Worm (Caenorhabditis elegans) whole organism, late embryonic: ENCODE results near the gene C08F1.12.

Experiments used
- C08G9.2 ChIP-seq: sonication (generic microtip); optimal IDR thresholded peaks from 2 replicates; lab custom pipeline; 2016; ENCODE audit warnings: mild to moderate bottlenecking, missing genetic modification characterization, moderate library complexity, missing compliant biosample characterization
- Y22D7AL.16 ChIP-seq: sonication (generic microtip); optimal IDR thresholded peaks from 2 replicates; lab custom pipeline; 2016; ENCODE audit warnings: missing genetic modification characterization, missing compliant biosample characterization
- ceh-31 ChIP-seq: sonication (generic microtip); optimal IDR thresholded peaks from 2 replicates; lab custom pipeline; 2016; ENCODE audit warnings: missing genetic modification characterization, missing compliant biosample characterization
- dmd-4 ChIP-seq: sonication (generic microtip); optimal IDR thresholded peaks from 2 replicates; lab custom pipeline; 2016; ENCODE audit warnings: borderline replicate concordance, missing genetic modification characterization, missing compliant biosample characterization
- elt-2 ChIP-seq: sonication (generic microtip); optimal IDR thresholded peaks from 2 replicates; lab custom pipeline; 2016; ENCODE audit warnings: missing genetic modification reagents, missing genetic modification characterization, missing compliant biosample characterization
- hlh-6 ChIP-seq: sonication (generic microtip); optimal IDR thresholded peaks from 2 replicates; lab custom pipeline; 2016; ENCODE audit warnings: missing genotype, missing genetic modification characterization, missing compliant biosample characterization
- lim-6 ChIP-seq: sonication (generic microtip); optimal IDR thresholded peaks from 2 replicates; lab custom pipeline; 2016; ENCODE audit warnings: missing genetic modification characterization, missing compliant biosample characterization
- nhr-11 ChIP-seq: fragments of 150-350 bp; optimal IDR thresholded peaks from 2 replicates; lab custom pipeline; 2014; ENCODE audit warnings: missing biosample characterization, missing genetic modification characterization
- odd-2 ChIP-seq: sonication (generic microtip); optimal IDR thresholded peaks from 2 replicates; lab custom pipeline; 2017; ENCODE audit warnings: antibody characterized with exemption, mild to moderate bottlenecking, missing genetic modification characterization, missing compliant biosample characterization
- pag-3 ChIP-seq: sonication (generic microtip); optimal IDR thresholded peaks from 2 replicates; lab custom pipeline; 2016; ENCODE audit warnings: missing compliant biosample characterization, missing genetic modification characterization, borderline replicate concordance
- tbx-7 ChIP-seq: sonication (generic microtip); optimal IDR thresholded peaks from 2 replicates; lab custom pipeline; 2016; ENCODE audit warnings: missing genotype, missing genetic modification characterization, missing compliant biosample characterization
- unc-3 ChIP-seq, 2 experiments: fragments of 200-800 bp in 1 of 2; sonication (Bioruptor generic) in 1 of 2; sonication (generic microtip) in 1 of 2; conservative IDR thresholded peaks in 1 of 2; optimal IDR thresholded peaks in 1 of 2; 2 replicates each; pipeline versions ENCODE4 v1.3.6 to Lab custom; 2016 to 2022; ENCODE audit warnings: missing compliant biosample characterization in 2 of 2, missing genetic modification characterization in 2 of 2, missing genetic modification reagents in 1 of 2
- unc-86 ChIP-seq: sonication (generic microtip); optimal IDR thresholded peaks from 2 replicates; lab custom pipeline; 2016; ENCODE audit warnings: missing genetic modification characterization, missing compliant biosample characterization
- zip-5 ChIP-seq: sonication (generic microtip); optimal IDR thresholded peaks from 2 replicates; lab custom pipeline; 2016; ENCODE audit warnings: missing genetic modification characterization, missing compliant biosample characterization
- ztf-16 ChIP-seq: sonication (generic microtip); optimal IDR thresholded peaks from 2 replicates; lab custom pipeline; 2017; ENCODE audit warnings: missing genetic modification characterization, missing compliant biosample characterization

C08F1.12 gene

ce11 chrII:1757033-1757432 lies 49.2 kb downstream of the C08F1.12 start, which contains the start of gene F36H5.10 (continued):
- TF ChIP-seq zip-5 (tag; lab: Kevin White, UChicago) (no peak), tbx-7 (tag; lab: Kevin White, UChicago) (no peak)

- TF ChIP-seq unc-86 (tag; lab: Kevin White, UChicago) = no peak
- TF ChIP-seq Y22D7AL.16 = no peak
- TF ChIP-seq odd-2 = no peak
- TF ChIP-seq hlh-6 = no peak
- no peak for TF ChIP-seq C08G9.2
- TF ChIP-seq dmd-4 (tag; lab: Kevin White, UChicago) = no peak
- no peak for TF ChIP-seq elt-2 (tag; lab: Kevin White, UChicago)
- no peak for TF ChIP-seq unc-3 (GFP tag; conservative IDR thresholded peaks at IDR 0.05; lab: Robert Waterston, UW)
- no peak for TF ChIP-seq unc-3 (tag; optimal IDR thresholded peaks at IDR 0.05; lab: Kevin White, UChicago)
- TF ChIP-seq lim-6 (tag; lab: Kevin White, UChicago) = no peak
- no peak for TF ChIP-seq nhr-11 (tag; lab: Kevin White, UChicago)
- no peak for TF ChIP-seq ceh-31 (tag; lab: Kevin White, UChicago)
- no peak for TF ChIP-seq ztf-16 (tag; lab: Kevin White, UChicago)
- no peak for TF ChIP-seq pag-3 (tag; lab: Kevin White, UChicago)
- TF ChIP-seq, all 69 proteins: peak for 0
Observed at ce11 chrII:1756582-1756981, 49.7 kb downstream of the C08F1.12 start, which contains the start of gene fbxb-53. TSS of gene fbxb-53 (plus strand) at chrII:1756882.

- no peak for TF ChIP-seq pag-3 (tag; lab: Kevin White, UChicago)
Observed at ce11 chrII:1756072-1756471, 50.2 kb downstream of the C08F1.12 start, which contains the start of gene F36H5.17. TSS of gene F36H5.17 (minus strand) at chrII:1756172.
